Fruit fly (Drosophila melanogaster) whole organism, embryonic: ENCODE measurements around the gene Alg7.

Experiments used
- ATbp ChIP-seq: fragments of 200-800 bp; sonication (Bioruptor generic); optimal IDR thresholded peaks from 2 replicates; lab custom pipeline; 2017; ENCODE audit warnings: missing biosample characterization, mild to moderate bottlenecking, missing genetic modification characterization, missing genetic modification reagents
- Antp ChIP-seq: fragments of 200-800 bp; sonication (Bioruptor generic); optimal IDR thresholded peaks from 3 replicates; lab custom pipeline; 2016; ENCODE audit warnings: missing biosample characterization, missing genetic modification characterization
- Bteb2 ChIP-seq: fragments of 200-800 bp; sonication (Bioruptor generic); optimal IDR thresholded peaks from 2 replicates; lab custom pipeline; 2016; ENCODE audit warnings: missing biosample characterization, missing genetic modification characterization
- CG10979 ChIP-seq: fragments of 200-800 bp; sonication (Bioruptor generic); optimal IDR thresholded peaks from 2 replicates; lab custom pipeline; 2018; ENCODE audit warnings: missing biosample characterization, mild to moderate bottlenecking, missing genetic modification characterization, moderate library complexity
- CG12219 ChIP-seq: fragments of 200-800 bp; sonication (Bioruptor generic); optimal IDR thresholded peaks from 3 replicates; lab custom pipeline; 2018; ENCODE audit warnings: missing biosample characterization, mild to moderate bottlenecking, missing genetic modification characterization
- CG13296 ChIP-seq: fragments of 200-800 bp; sonication (Bioruptor generic); optimal IDR thresholded peaks from 3 replicates; lab custom pipeline; 2018; ENCODE audit warnings: missing biosample characterization, mild to moderate bottlenecking, missing genetic modification characterization
- CG14050 ChIP-seq: fragments of 200-800 bp; sonication (Bioruptor generic); IDR thresholded peaks from 3 replicates; pipeline ENCODE4 v1.3.6; 2022; ENCODE audit warnings: missing biosample characterization, missing genetic modification characterization
- CG14965 ChIP-seq: fragments of 200-800 bp; sonication (Bioruptor generic); optimal IDR thresholded peaks from 2 replicates; lab custom pipeline; 2016; ENCODE audit warnings: missing biosample characterization, missing genetic modification characterization, borderline replicate concordance
- CG15479 ChIP-seq: fragments of 200-800 bp; sonication (Bioruptor generic); optimal IDR thresholded peaks from 3 replicates; lab custom pipeline; 2019; ENCODE audit warnings: missing biosample characterization, mild to moderate bottlenecking, missing genetic modification characterization, moderate library complexity
- CG17385 ChIP-seq: fragments of 200-800 bp; sonication (Bioruptor generic); optimal IDR thresholded peaks from 3 replicates; lab custom pipeline; 2018; ENCODE audit warnings: missing biosample characterization, mild to moderate bottlenecking, missing genetic modification characterization
- CG31365 ChIP-seq: fragments of 200-800 bp; sonication (Bioruptor generic); optimal IDR thresholded peaks from 2 replicates; lab custom pipeline; 2018; ENCODE audit warnings: missing biosample characterization, mild to moderate bottlenecking, missing genetic modification characterization
- CG34422 ChIP-seq: fragments of 200-800 bp; sonication (Bioruptor generic); IDR thresholded peaks from 3 replicates; pipeline ENCODE4 v1.3.6; 2022; ENCODE audit warnings: missing biosample characterization, missing genetic modification characterization
- CG3838 ChIP-seq: fragments of 200-800 bp; sonication (Bioruptor generic); optimal IDR thresholded peaks from 3 replicates; lab custom pipeline; 2016; ENCODE audit warnings: missing biosample characterization, missing genetic modification characterization
- CG4282 ChIP-seq: fragments of 200-800 bp; sonication (Bioruptor generic); optimal IDR thresholded peaks from 2 replicates; lab custom pipeline; 2016; ENCODE audit warnings: missing biosample characterization, missing genetic modification characterization
- CG6813 ChIP-seq: fragments of 200-800 bp; sonication (Bioruptor generic); optimal IDR thresholded peaks from 2 replicates; lab custom pipeline; 2017; ENCODE audit warnings: missing biosample characterization, missing genetic modification characterization, mild to moderate bottlenecking, moderate library complexity, missing genetic modification reagents
- CG8478 ChIP-seq: fragments of >200 bp; optimal IDR thresholded peaks from 2 replicates; lab custom pipeline; 2018
- Deaf1 ChIP-seq: fragments of 200-800 bp; optimal IDR thresholded peaks from 3 replicates; lab custom pipeline; 2019; ENCODE audit warnings: missing biosample characterization, mild to moderate bottlenecking, missing genetic modification characterization, moderate library complexity
- Dll ChIP-seq: fragments of 200-800 bp; sonication (Bioruptor generic); IDR thresholded peaks from 4 replicates; pipeline ENCODE4 v1.3.6; 2022; ENCODE audit warnings: missing biosample characterization, missing genetic modification characterization; ENCODE audit not compliant: partially characterized antibody
- Dp ChIP-seq: fragments of 200-800 bp; sonication (Bioruptor generic); optimal IDR thresholded peaks from 2 replicates; lab custom pipeline; 2018; ENCODE audit warnings: missing biosample characterization, mild to moderate bottlenecking, missing genetic modification characterization, moderate library complexity
- Dref ChIP-seq: fragments of 200-800 bp; sonication (Bioruptor generic); IDR thresholded peaks from 2 replicates; pipeline ENCODE4 v1.3.6; 2022; ENCODE audit warnings: missing biosample characterization, missing genetic modification characterization
- E2f1 ChIP-seq: fragments of 200-800 bp; sonication (Bioruptor generic); IDR thresholded peaks from 2 replicates; pipeline ENCODE4 v1.3.6; 2022; ENCODE audit warnings: missing biosample characterization, missing genetic modification characterization
- HLHmδ ChIP-seq: fragments of 200-800 bp; sonication (Bioruptor generic); optimal IDR thresholded peaks from 2 replicates; lab custom pipeline; 2018; ENCODE audit warnings: missing biosample characterization, mild to moderate bottlenecking, missing genetic modification characterization, moderate library complexity
- Hand ChIP-seq: fragments of 200-800 bp; sonication (Bioruptor generic); optimal IDR thresholded peaks from 2 replicates; lab custom pipeline; 2017; ENCODE audit warnings: mild to moderate bottlenecking, missing biosample characterization, missing genetic modification reagents, missing genetic modification characterization
- Hr39 ChIP-seq: fragments of >200 bp; optimal IDR thresholded peaks from 2 replicates; lab custom pipeline; 2017
- Lpt ChIP-seq: fragments of >200 bp; optimal IDR thresholded peaks from 2 replicates; lab custom pipeline; 2018; ENCODE audit warnings: missing biosample characterization, missing genetic modification characterization
- MESR4 ChIP-seq: fragments of 200-800 bp; sonication (Bioruptor generic); optimal IDR thresholded peaks from 2 replicates; lab custom pipeline; 2018; ENCODE audit warnings: missing biosample characterization, mild to moderate bottlenecking, missing genetic modification characterization, moderate library complexity
- Meics ChIP-seq: fragments of 200-800 bp; sonication (Bioruptor generic); optimal IDR thresholded peaks from 2 replicates; lab custom pipeline; 2017; ENCODE audit warnings: missing biosample characterization, mild to moderate bottlenecking, missing genetic modification characterization
- Sin3A ChIP-seq: fragments of >200 bp; optimal IDR thresholded peaks from 2 replicates; lab custom pipeline; 2018
- Trl ChIP-seq, 3 experiments: fragments of >200 bp in 2 of 3; fragments of 200-800 bp in 1 of 3; sonication (Bioruptor generic) in 1 of 3; optimal IDR thresholded peaks; 2 replicates in 1 of 3; 3 replicates in 2 of 3; lab custom pipeline; 2016 to 2017; ENCODE audit warnings: missing biosample characterization in 1 of 3, missing genetic modification characterization in 1 of 3
- Vsx1 ChIP-seq: fragments of 200-800 bp; sonication (Bioruptor generic); optimal IDR thresholded peaks from 2 replicates; lab custom pipeline; 2017; ENCODE audit warnings: missing biosample characterization, mild to moderate bottlenecking, missing genetic modification characterization, missing genetic modification reagents
- btn ChIP-seq: fragments of 200-800 bp; sonication (Bioruptor generic); optimal IDR thresholded peaks from 2 replicates; lab custom pipeline; 2016; ENCODE audit warnings: missing biosample characterization, missing genetic modification characterization
- chn ChIP-seq: fragments of 200-800 bp; sonication (Bioruptor generic); optimal IDR thresholded peaks from 2 replicates; lab custom pipeline; 2016; ENCODE audit warnings: missing biosample characterization, missing genetic modification characterization
- ems ChIP-seq: fragments of 200-800 bp; sonication (Bioruptor generic); optimal IDR thresholded peaks from 3 replicates; lab custom pipeline; 2016; ENCODE audit warnings: missing biosample characterization, missing genetic modification characterization
- exex ChIP-seq: fragments of 200-800 bp; sonication (Bioruptor generic); optimal IDR thresholded peaks from 4 replicates; lab custom pipeline; 2018; ENCODE audit warnings: missing biosample characterization, mild to moderate bottlenecking, missing genetic modification characterization, moderate library complexity
- gcm2 ChIP-seq: fragments of 200-800 bp; sonication (Bioruptor generic); optimal IDR thresholded peaks from 2 replicates; lab custom pipeline; 2016; ENCODE audit warnings: missing biosample characterization, missing genetic modification characterization
- grn ChIP-seq: fragments of 200-800 bp; sonication (Bioruptor generic); optimal IDR thresholded peaks from 3 replicates; lab custom pipeline; 2017; ENCODE audit warnings: missing biosample characterization, missing genetic modification characterization
- h ChIP-seq: fragments of >200 bp; optimal IDR thresholded peaks from 2 replicates; lab custom pipeline; 2017
- ind ChIP-seq: fragments of 200-800 bp; sonication (Bioruptor generic); optimal IDR thresholded peaks from 3 replicates; lab custom pipeline; 2016; ENCODE audit warnings: missing biosample characterization, missing genetic modification characterization
- kah ChIP-seq: fragments of 200-800 bp; sonication (Bioruptor generic); optimal IDR thresholded peaks from 2 replicates; lab custom pipeline; 2018; ENCODE audit warnings: missing biosample characterization, mild to moderate bottlenecking, missing genetic modification characterization
- ken ChIP-seq: fragments of 200-800 bp; sonication (Bioruptor generic); IDR thresholded peaks from 3 replicates; pipeline ENCODE4 v1.3.6; 2022; ENCODE audit warnings: missing biosample characterization, missing genetic modification characterization
- nom ChIP-seq: fragments of 200-800 bp; sonication (Bioruptor generic); optimal IDR thresholded peaks from 2 replicates; lab custom pipeline; 2017; ENCODE audit warnings: missing biosample characterization, missing genetic modification characterization, mild to moderate bottlenecking, moderate library complexity, missing genetic modification reagents
- psq ChIP-seq: fragments of 200-800 bp; sonication (Bioruptor generic); optimal IDR thresholded peaks from 2 replicates; lab custom pipeline; 2017; ENCODE audit warnings: missing biosample characterization, missing genetic modification characterization
- sisA ChIP-seq: fragments of 200-800 bp; sonication (Bioruptor generic); IDR thresholded peaks from 2 replicates; pipeline ENCODE4 v1.3.6; 2022; ENCODE audit warnings: missing biosample characterization, missing genetic modification characterization
- sqz ChIP-seq: fragments of 200-800 bp; sonication (Bioruptor generic); optimal IDR thresholded peaks from 3 replicates; lab custom pipeline; 2018; ENCODE audit warnings: missing biosample characterization, mild to moderate bottlenecking, missing genetic modification characterization
- stwl ChIP-seq: fragments of 200-800 bp; sonication (Bioruptor generic); optimal IDR thresholded peaks from 3 replicates; lab custom pipeline; 2018; ENCODE audit warnings: missing biosample characterization, mild to moderate bottlenecking, missing genetic modification characterization, moderate library complexity
- zen ChIP-seq: fragments of 200-800 bp; sonication (Bioruptor generic); optimal IDR thresholded peaks from 3 replicates; lab custom pipeline; 2018; ENCODE audit warnings: missing biosample characterization, mild to moderate bottlenecking, missing genetic modification characterization, moderate library complexity
- zfh1 ChIP-seq: fragments of 200-800 bp; sonication (Bioruptor generic); IDR thresholded peaks from 3 replicates; pipeline ENCODE4 v1.3.6; 2022; ENCODE audit warnings: missing biosample characterization, missing genetic modification characterization

Gene Alg7

dm6 chr2L:13165802-13166347 is 13.2 kb upstream of the Alg7 start, which contains the start of gene DnaJ-H (continued):
- TF ChIP-seq CG34422 (GFP tag; lab: Robert Waterston, UW) (peak; percentile 63; the same call in 1 of the 3 replicates), nom (GFP tag; lab: Kevin White, UChicago) (peak; percentile 28), Dp (peak; percentile 47), Deaf1 (tag; lab: Kevin White, UChicago) (no peak), psq (peak; percentile 100), Hr39 (lab: Kevin White, UChicago) (peak; percentile 83), Sin3A (lab: Kevin White, UChicago) (peak; percentile 37), CG17385 (GFP tag; lab: Kevin White, UChicago) (peak; percentile 99), E2f1 (GFP tag; lab: Robert Waterston, UW) (peak; percentile 21; the same call in 1 of the 2 replicates), Meics (GFP tag; lab: Kevin White, UChicago) (no peak), kah (GFP tag; lab: Kevin White, UChicago) (no peak), Trl (optimal IDR thresholded peaks at IDR 0.05; lab: Kevin White, UChicago) (peak; percentile 74 to 93), Trl (GFP tag; optimal IDR thresholded peaks at IDR 0.05; lab: Kevin White, UChicago) (no peak), MESR4 (peak; percentile 37), Dll (GFP tag; lab: Robert Waterston, UW) (0 out of 4 replicates have a peak, but pooled peaks have one; percentile 42)

dm6 chr2L:13176123-13176522 is 2.9 kb upstream of the Alg7 start, which contains the start of gene CG43925:
Gene CG43925 (plus strand): TSS chr2L:13176423.
- TF ChIP-seq ken (GFP tag; lab: Robert Waterston, UW) (0 out of 3 replicates have a peak, but pooled peaks have one; percentile 23), Hand (no peak), stwl (tag; lab: Kevin White, UChicago) (no peak)

- peak; percentile 86 for TF ChIP-seq Antp (GFP tag; lab: Kevin White, UChicago)
- no peak for TF ChIP-seq grn (GFP tag; lab: Kevin White, UChicago)
- TF ChIP-seq CG8478 (lab: Kevin White, UChicago), result no peak
- peak; percentile 77 for TF ChIP-seq zen (tag; lab: Kevin White, UChicago)
- no peak for TF ChIP-seq sqz (GFP tag; lab: Kevin White, UChicago)
- no peak for TF ChIP-seq CG31365 (tag; lab: Kevin White, UChicago)
- TF ChIP-seq ATbp (GFP tag; lab: Kevin White, UChicago), result no peak
- TF ChIP-seq sisA, result peak; percentile 77
- peak; percentile 75 for TF ChIP-seq Bteb2
- peak; percentile 71 for TF ChIP-seq chn (GFP tag; lab: Kevin White, UChicago)
- TF ChIP-seq E2f1 (GFP tag; lab: Robert Waterston, UW), result peak; percentile 61
- no peak for TF ChIP-seq CG6813 (GFP tag; lab: Kevin White, UChicago)
- no peak for TF ChIP-seq CG14965 (GFP tag; lab: Kevin White, UChicago)
- peak; percentile 19 for TF ChIP-seq btn (GFP tag; lab: Kevin White, UChicago)
- no peak for TF ChIP-seq gcm2
- TF ChIP-seq CG15479 (GFP tag; lab: Kevin White, UChicago), result peak; percentile 97
- TF ChIP-seq zfh1 (GFP tag; lab: Robert Waterston, UW), result 0 out of 3 replicates have a peak, but pooled peaks have one; percentile 8
- TF ChIP-seq h (lab: Kevin White, UChicago), result no peak
- TF ChIP-seq Lpt (GFP tag; lab: Kevin White, UChicago), result no peak
- TF ChIP-seq Dref (GFP tag; lab: Robert Waterston, UW), result peak; percentile 81
- no peak for TF ChIP-seq exex (tag; lab: Kevin White, UChicago)
- TF ChIP-seq CG3838 (GFP tag; lab: Kevin White, UChicago), result peak; percentile 26
- no peak for TF ChIP-seq CG14050
- no peak for TF ChIP-seq CG12219 (GFP tag; lab: Kevin White, UChicago)
- TF ChIP-seq CG13296, result no peak
- no peak for TF ChIP-seq CG4282 (GFP tag; lab: Kevin White, UChicago)
- peak; percentile 75 for TF ChIP-seq ems
- peak; percentile 62 for TF ChIP-seq CG10979 (tag; lab: Kevin White, UChicago)
- TF ChIP-seq Vsx1 (GFP tag; lab: Kevin White, UChicago), result no peak
- peak; percentile 89 for TF ChIP-seq ind
- peak; percentile 16 for TF ChIP-seq HLHmδ
These were observed 2.3 kb upstream of the Alg7 start, which contains the start of the genes Sfmbt and CG5439 for dm6 chr2L:13176701-13177249. Gene Sfmbt (minus strand): TSS chr2L:13176785. Gene CG5439 (plus strand): TSS chr2L:13177150.
